Worm (Caenorhabditis elegans): ENCODE results near the gene T22C8.4.
A peak's percentile ranks its signal among the peaks of the same experiment; 100 is the strongest.

T22C8.4 gene

DNA sequence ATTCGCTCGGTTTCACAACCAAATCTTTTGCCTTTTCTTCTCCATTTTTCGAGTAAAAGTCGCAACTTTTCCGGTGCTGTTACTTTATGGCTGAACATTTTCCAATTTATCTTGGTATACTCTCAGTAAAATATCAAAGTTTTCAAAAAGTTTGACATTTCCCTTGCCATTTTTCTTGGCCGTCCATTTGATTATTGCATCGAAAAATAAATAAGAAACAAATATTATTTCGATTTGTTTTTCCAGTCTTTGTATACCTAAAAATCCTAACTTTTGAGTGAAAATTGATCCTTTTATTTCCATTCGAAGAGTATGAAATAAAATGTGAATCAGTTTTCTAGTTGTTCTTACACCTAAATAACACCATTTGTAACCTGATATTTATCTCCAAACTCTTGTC lies 23.1 kb upstream of the T22C8.4 start:
- no peak for TF ChIP-seq ceh-28 (tag; optimal IDR thresholded peaks at IDR 0.05)
- no peak for TF ChIP-seq arid-1 (GFP tag; conservative IDR thresholded peaks at IDR 0.05)
- TF ChIP-seq F10B5.3 (tag; optimal IDR thresholded peaks at IDR 0.05) = no peak
- no peak for TF ChIP-seq egl-43 (GFP tag; IDR thresholded peaks at IDR 0.05)
- TF ChIP-seq ceh-44 (GFP tag; IDR thresholded peaks at IDR 0.05) = no peak
- TF ChIP-seq Y75B8A.6 (GFP tag; IDR thresholded peaks at IDR 0.05) = no peak
- TF ChIP-seq aha-1 (tag) = peak; percentile 94
- TF ChIP-seq lin-15B (tag; optimal IDR thresholded peaks at IDR 0.05) = no peak

DNA sequence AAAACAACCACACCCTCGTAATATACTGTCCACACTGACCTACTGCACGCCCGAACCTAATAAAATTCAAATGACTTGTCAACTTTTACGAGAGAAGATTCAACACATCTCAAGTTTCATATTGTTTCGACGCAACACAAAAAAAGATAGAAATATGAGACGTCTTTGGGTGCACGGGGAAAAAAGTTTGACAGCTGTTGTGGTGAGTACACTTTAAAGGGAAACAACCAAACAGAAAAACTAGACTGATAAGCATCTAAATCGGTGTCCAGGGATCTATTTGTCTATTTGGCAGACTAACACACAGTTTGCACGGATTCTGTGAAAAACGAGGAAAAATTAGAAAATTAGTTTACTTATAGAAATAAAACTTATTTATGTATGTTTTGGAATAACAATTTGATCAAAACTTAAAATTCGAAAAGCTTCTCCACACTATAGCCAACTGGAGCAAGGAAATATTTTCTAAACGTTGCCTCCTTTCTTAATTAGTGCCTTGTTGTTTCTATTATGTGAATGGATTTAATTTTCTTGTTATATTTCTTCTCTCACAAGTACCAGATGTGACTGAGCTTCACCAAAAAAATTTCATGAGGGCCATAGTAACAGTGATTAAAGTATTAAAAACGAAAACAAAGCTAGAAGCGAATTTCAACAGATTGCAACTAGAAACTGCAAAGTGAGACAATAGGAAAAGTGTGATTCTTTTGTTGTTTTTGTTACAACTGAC lies 20.5 kb upstream of the T22C8.4 start:
- TF ChIP-seq rbr-2 (tag; optimal IDR thresholded peaks at IDR 0.05) = no peak
- TF ChIP-seq nhr-28 (tag; optimal IDR thresholded peaks at IDR 0.05) = no peak
- no peak for TF ChIP-seq aly-2 (tag; optimal IDR thresholded peaks at IDR 0.05)
- peak; percentile 50 for TF ChIP-seq aha-1 (tag)
- TF ChIP-seq egl-27 (tag; optimal IDR thresholded peaks at IDR 0.05) = no peak
- no peak for TF ChIP-seq hif-1 (tag; optimal IDR thresholded peaks at IDR 0.05)
- no peak for TF ChIP-seq nhr-11 (tag; optimal IDR thresholded peaks at IDR 0.05)
- no peak for TF ChIP-seq madf-5 (GFP tag; IDR thresholded peaks at IDR 0.05)
- no peak for TF ChIP-seq R02D3.7 (tag; optimal IDR thresholded peaks at IDR 0.05)

- no peak for TF ChIP-seq nhr-6 (tag; optimal IDR thresholded peaks at IDR 0.05)
- TF ChIP-seq lir-3 (tag; optimal IDR thresholded peaks at IDR 0.05) = no peak
- no peak for TF ChIP-seq nhr-42 (GFP tag; IDR thresholded peaks at IDR 0.05)
- TF ChIP-seq egl-43 (GFP tag; IDR thresholded peaks at IDR 0.05) = no peak
Observed at ce11 chrII:8642376-8642775, 19.1 kb upstream of the T22C8.4 start.

DNA sequence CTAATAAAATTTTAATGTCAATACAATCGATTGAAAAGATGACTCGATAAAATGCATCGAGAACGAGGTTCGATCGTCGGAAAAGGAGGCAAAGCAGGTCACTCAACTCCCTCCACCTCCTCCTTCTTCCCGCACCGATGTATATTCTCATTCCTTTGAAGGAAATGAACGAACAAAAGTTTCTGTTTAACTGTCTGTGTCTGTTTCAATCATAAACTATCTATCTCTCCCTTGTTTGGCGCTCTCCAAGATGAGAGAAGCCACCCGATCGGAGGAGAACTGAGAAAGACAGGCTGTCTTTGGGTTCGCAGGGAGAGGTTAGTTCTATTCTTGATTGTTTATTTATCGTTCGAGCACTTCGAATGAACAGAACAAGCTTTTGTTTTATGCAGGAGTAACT lies 17.8 kb upstream of the T22C8.4 start, which contains the start of gene D2085.7:
Gene D2085.7, plus strand, starts transcription at position 251 of the 400 bp plus-strand sequence.
- peak; percentile 9 for TF ChIP-seq dve-1 (tag; optimal IDR thresholded peaks at IDR 0.05; ENCODE audit: insufficient read depth)
- TF ChIP-seq nhr-28 (tag; optimal IDR thresholded peaks at IDR 0.05) = peak; percentile 3
- TF ChIP-seq daf-16 (GFP tag; optimal IDR thresholded peaks at IDR 0.05) = no peak
- peak; percentile 19 for TF ChIP-seq daf-16 (tag; optimal IDR thresholded peaks at IDR 0.05)
- TF ChIP-seq hlh-11 (tag; optimal IDR thresholded peaks at IDR 0.05) = peak; percentile 14
- TF ChIP-seq mes-2 (tag; optimal IDR thresholded peaks at IDR 0.05; ENCODE audit: poor library complexity, severe bottlenecking) = peak; percentile 10
- TF ChIP-seq Y5F2A.4 (GFP tag; optimal IDR thresholded peaks at IDR 0.05) = no peak

DNA sequence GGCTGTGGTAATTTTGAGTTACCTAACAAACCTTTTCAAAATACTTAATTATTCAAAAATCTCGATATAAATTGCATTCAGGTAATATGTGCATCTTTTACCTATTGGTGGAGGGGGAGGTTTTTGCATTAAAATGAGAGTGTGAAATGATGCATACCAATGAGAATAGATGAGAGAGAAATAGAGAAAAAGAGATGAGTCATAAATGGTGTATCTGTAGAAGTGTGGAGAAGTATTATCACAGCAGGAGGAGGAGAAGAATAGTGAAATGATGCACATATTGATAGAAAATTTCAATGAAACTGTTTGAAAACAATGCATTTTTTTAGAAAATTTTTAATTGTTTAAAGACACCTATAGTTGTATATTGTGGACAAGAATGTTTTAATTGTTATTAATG lies 17.2 kb upstream of the T22C8.4 start:
- TF ChIP-seq sdz-12 (GFP tag; optimal IDR thresholded peaks at IDR 0.05) (no peak), pha-4 (GFP tag; IDR thresholded peaks at IDR 0.05) (no peak), pha-4 (tag; optimal IDR thresholded peaks at IDR 0.05) (peak; percentile 65), daf-16 (GFP tag; optimal IDR thresholded peaks at IDR 0.05) (no peak), daf-16 (tag; optimal IDR thresholded peaks at IDR 0.05) (peak; percentile 15), ztf-7 (tag; optimal IDR thresholded peaks at IDR 0.05) (no peak), nhr-25 (tag; optimal IDR thresholded peaks at IDR 0.05; ENCODE audit: borderline replicate concordance, insufficient read depth) (no peak), nhr-102 (tag; optimal IDR thresholded peaks at IDR 0.05) (no peak), zip-2 (tag; optimal IDR thresholded peaks at IDR 0.05) (no peak), mep-1 (tag; optimal IDR thresholded peaks at IDR 0.05) (peak; percentile 26), hlh-11 (tag; optimal IDR thresholded peaks at IDR 0.05) (no peak), F49E8.2 (tag; optimal IDR thresholded peaks at IDR 0.05; ENCODE audit: borderline replicate concordance) (no peak), nhr-42 (GFP tag; IDR thresholded peaks at IDR 0.05) (no peak), lsy-2 (tag; optimal IDR thresholded peaks at IDR 0.05) (peak in 1 of 2 experiments; percentile 31), dve-1 (tag; optimal IDR thresholded peaks at IDR 0.05; ENCODE audit: insufficient read depth) (peak; percentile 51)

Data from whole organism, L4 larva.